Worm (Caenorhabditis elegans) whole organism, late embryonic: ENCODE data around the gene clc-26.

Experiments used
- C08G9.2 ChIP-seq: sonication (generic microtip); optimal IDR thresholded peaks from 2 replicates; lab custom pipeline; 2016; ENCODE audit warnings: mild to moderate bottlenecking, missing genetic modification characterization, moderate library complexity, missing compliant biosample characterization
- C38D4.7 ChIP-seq: fragments of 200-800 bp; sonication (Bioruptor generic); optimal IDR thresholded peaks from 2 replicates; lab custom pipeline; 2018; ENCODE audit warnings: mild to moderate bottlenecking, missing genetic modification characterization, moderate library complexity, missing compliant biosample characterization
- K02D7.2 ChIP-seq: sonication (generic microtip); optimal IDR thresholded peaks from 2 replicates; lab custom pipeline; 2017; ENCODE audit warnings: mild to moderate bottlenecking, missing genetic modification characterization, missing compliant biosample characterization
- K09A11.1 ChIP-seq: sonication (generic microtip); optimal IDR thresholded peaks from 2 replicates; lab custom pipeline; 2017; ENCODE audit warnings: antibody characterized with exemption, mild to moderate bottlenecking, missing genetic modification characterization, missing compliant biosample characterization; ENCODE audit not compliant: insufficient read depth
- ama-1 ChIP-seq: fragments of 150-350 bp; optimal IDR thresholded peaks from 2 replicates; lab custom pipeline; 2014
- ceh-19 ChIP-seq: fragments of 200-800 bp; sonication (Bioruptor generic); optimal IDR thresholded peaks from 2 replicates; lab custom pipeline; 2018; ENCODE audit warnings: mild to moderate bottlenecking, missing genetic modification characterization, missing compliant biosample characterization
- ceh-24 ChIP-seq: sonication (generic microtip); optimal IDR thresholded peaks from 2 replicates; lab custom pipeline; 2016; ENCODE audit warnings: mild to moderate bottlenecking, missing genetic modification characterization, missing compliant biosample characterization
- ceh-30 ChIP-seq: fragments of 150-350 bp; optimal IDR thresholded peaks from 2 replicates; lab custom pipeline; 2014; ENCODE audit warnings: missing biosample characterization, missing genetic modification characterization
- ceh-31 ChIP-seq: sonication (generic microtip); optimal IDR thresholded peaks from 2 replicates; lab custom pipeline; 2016; ENCODE audit warnings: missing genetic modification characterization, missing compliant biosample characterization
- ceh-34 ChIP-seq: sonication (generic microtip); optimal IDR thresholded peaks from 2 replicates; lab custom pipeline; 2016; ENCODE audit warnings: mild to moderate bottlenecking, missing genetic modification characterization, missing compliant biosample characterization
- ceh-48 ChIP-seq: sonication (generic microtip); optimal IDR thresholded peaks from 2 replicates; lab custom pipeline; 2016; ENCODE audit warnings: missing genetic modification characterization, inconsistent platforms, missing compliant biosample characterization
- dmd-4 ChIP-seq: sonication (generic microtip); optimal IDR thresholded peaks from 2 replicates; lab custom pipeline; 2016; ENCODE audit warnings: borderline replicate concordance, missing genetic modification characterization, missing compliant biosample characterization
- dve-1 ChIP-seq: sonication (generic microtip); optimal IDR thresholded peaks from 2 replicates; lab custom pipeline; 2017; ENCODE audit warnings: antibody characterized with exemption, mild to moderate bottlenecking, missing genetic modification characterization, missing compliant biosample characterization
- elt-4 ChIP-seq: sonication (generic microtip); optimal IDR thresholded peaks from 2 replicates; lab custom pipeline; 2016; ENCODE audit warnings: missing genetic modification characterization, missing compliant biosample characterization
- eyg-1 ChIP-seq: sonication (generic microtip); optimal IDR thresholded peaks from 2 replicates; lab custom pipeline; 2016; ENCODE audit warnings: missing genotype, missing genetic modification characterization, missing compliant biosample characterization
- fax-1 ChIP-seq: sonication (generic microtip); optimal IDR thresholded peaks from 2 replicates; lab custom pipeline; 2016; ENCODE audit warnings: missing genotype, missing genetic modification characterization, missing compliant biosample characterization
- fkh-10 ChIP-seq: fragments of 150-350 bp; optimal IDR thresholded peaks from 2 replicates; lab custom pipeline; 2014; ENCODE audit warnings: missing biosample characterization, missing genetic modification reagents, missing genetic modification characterization
- fkh-6 ChIP-seq: sonication (generic microtip); optimal IDR thresholded peaks from 2 replicates; lab custom pipeline; 2016; ENCODE audit warnings: missing genetic modification characterization, missing compliant biosample characterization
- gmeb-2 ChIP-seq: sonication (generic microtip); optimal IDR thresholded peaks from 2 replicates; lab custom pipeline; 2016; ENCODE audit warnings: missing genetic modification characterization, inconsistent platforms, missing compliant biosample characterization
- hlh-30 ChIP-seq: sonication (generic microtip); optimal IDR thresholded peaks from 2 replicates; lab custom pipeline; 2017; ENCODE audit warnings: antibody characterized with exemption, missing genetic modification characterization, missing compliant biosample characterization; ENCODE audit not compliant: insufficient read depth
- lin-11 ChIP-seq: fragments of 200-800 bp; sonication (Bioruptor generic); optimal IDR thresholded peaks from 2 replicates; lab custom pipeline; 2018; ENCODE audit warnings: mild to moderate bottlenecking, missing genetic modification characterization, missing compliant biosample characterization
- madf-2 ChIP-seq: sonication (generic microtip); optimal IDR thresholded peaks from 2 replicates; lab custom pipeline; 2017; ENCODE audit warnings: missing genetic modification characterization, missing compliant biosample characterization
- mec-3 ChIP-seq: sonication (generic microtip); optimal IDR thresholded peaks from 2 replicates; lab custom pipeline; 2016; ENCODE audit warnings: borderline replicate concordance, missing genetic modification characterization, missing compliant biosample characterization
- nfya-1 ChIP-seq: sonication (generic microtip); optimal IDR thresholded peaks from 2 replicates; lab custom pipeline; 2017; ENCODE audit warnings: missing genetic modification characterization, mild to moderate bottlenecking, missing compliant biosample characterization, antibody characterized with exemption, moderate library complexity
- odd-2 ChIP-seq: sonication (generic microtip); optimal IDR thresholded peaks from 2 replicates; lab custom pipeline; 2017; ENCODE audit warnings: antibody characterized with exemption, mild to moderate bottlenecking, missing genetic modification characterization, missing compliant biosample characterization
- pqm-1 ChIP-seq: sonication (generic microtip); optimal IDR thresholded peaks from 2 replicates; lab custom pipeline; 2016; ENCODE audit warnings: missing genetic modification characterization, missing compliant biosample characterization
- ref-2 ChIP-seq: sonication (generic microtip); optimal IDR thresholded peaks from 2 replicates; lab custom pipeline; 2016; ENCODE audit warnings: missing genetic modification characterization, missing compliant biosample characterization
- rnt-1 ChIP-seq: sonication (generic microtip); optimal IDR thresholded peaks from 2 replicates; lab custom pipeline; 2016; ENCODE audit warnings: missing genetic modification characterization, missing compliant biosample characterization
- sox-2 ChIP-seq: fragments of 200-800 bp; sonication (Bioruptor generic); IDR thresholded peaks from 2 replicates; pipeline ENCODE4 v1.3.6; 2022; ENCODE audit warnings: missing genetic modification reagents, missing genetic modification characterization, missing compliant biosample characterization
- tbx-2 ChIP-seq: sonication (generic microtip); optimal IDR thresholded peaks from 2 replicates; lab custom pipeline; 2016; ENCODE audit warnings: missing genetic modification characterization, missing compliant biosample characterization
- tbx-7 ChIP-seq: sonication (generic microtip); optimal IDR thresholded peaks from 2 replicates; lab custom pipeline; 2016; ENCODE audit warnings: missing genotype, missing genetic modification characterization, missing compliant biosample characterization
- ttx-3 ChIP-seq: sonication (generic microtip); optimal IDR thresholded peaks from 2 replicates; lab custom pipeline; 2016; ENCODE audit warnings: missing genetic modification reagents, missing genetic modification characterization, missing compliant biosample characterization
- unc-3 ChIP-seq, 2 experiments: fragments of 200-800 bp in 1 of 2; sonication (Bioruptor generic) in 1 of 2; sonication (generic microtip) in 1 of 2; conservative IDR thresholded peaks in 1 of 2; optimal IDR thresholded peaks in 1 of 2; 2 replicates each; pipeline versions ENCODE4 v1.3.6 to Lab custom; 2016 to 2022; ENCODE audit warnings: missing compliant biosample characterization in 2 of 2, missing genetic modification characterization in 2 of 2, missing genetic modification reagents in 1 of 2
- zip-5 ChIP-seq: sonication (generic microtip); optimal IDR thresholded peaks from 2 replicates; lab custom pipeline; 2016; ENCODE audit warnings: missing genetic modification characterization, missing compliant biosample characterization
- ztf-16 ChIP-seq: sonication (generic microtip); optimal IDR thresholded peaks from 2 replicates; lab custom pipeline; 2017; ENCODE audit warnings: missing genetic modification characterization, missing compliant biosample characterization

clc-26 gene

ce11 chrIII:1058074-1058473 lies 27.2 kb upstream of the clc-26 start:
- peak; percentile 66 for TF ChIP-seq ceh-48 (tag; lab: Kevin White, UChicago)
- TF ChIP-seq lin-11 (tag; lab: Kevin White, UChicago): no peak

- peak; percentile 18 for TF ChIP-seq ceh-48 (tag; lab: Kevin White, UChicago)
Observed at ce11 chrIII:1056989-1057687, 26.3 kb upstream of the clc-26 start.

ce11 chrIII:1054096-1054495 lies 23.2 kb upstream of the clc-26 start:
- TF ChIP-seq ref-2 (tag; lab: Kevin White, UChicago) (peak; percentile 47), nfya-1 (peak; percentile 39), unc-3 (GFP tag; conservative IDR thresholded peaks at IDR 0.05; lab: Robert Waterston, UW) (no peak), unc-3 (tag; optimal IDR thresholded peaks at IDR 0.05; lab: Kevin White, UChicago) (no peak), hlh-30 (peak; percentile 75), tbx-2 (tag; lab: Kevin White, UChicago) (peak; percentile 45)

ce11 chrIII:1053067-1053466 lies 22.2 kb upstream of the clc-26 start, which contains the start of gene fbxo-11.2:
Gene fbxo-11.2, minus strand, starts transcription at chrIII:1053242.
- no peak for TF ChIP-seq odd-2 (tag; lab: Kevin White, UChicago)
- no peak for TF ChIP-seq madf-2 (tag; lab: Kevin White, UChicago)
- TF ChIP-seq ama-1: no peak
- peak; percentile 57 for TF ChIP-seq sox-2
- TF ChIP-seq ceh-19 (GFP tag; lab: Kevin White, UChicago): peak; percentile 2
- no peak for TF ChIP-seq tbx-2 (tag; lab: Kevin White, UChicago)
- TF ChIP-seq, all 69 proteins: peak for 2

- TF ChIP-seq K09A11.1 (tag; lab: Kevin White, UChicago) (no peak), dve-1 (tag; lab: Kevin White, UChicago) (peak; percentile 97)
Observed at ce11 chrIII:1052291-1052690, 21.4 kb upstream of the clc-26 start.

ce11 chrIII:1051877-1052276 lies 21.0 kb upstream of the clc-26 start:
- TF ChIP-seq eyg-1 (no peak), ceh-34 (tag; lab: Kevin White, UChicago) (no peak), K02D7.2 (tag; lab: Kevin White, UChicago) (no peak), ceh-24 (tag; lab: Kevin White, UChicago) (no peak), mec-3 (tag; lab: Kevin White, UChicago) (peak; percentile 35), elt-4 (no peak), rnt-1 (tag; lab: Kevin White, UChicago) (no peak)

ce11 chrIII:1043790-1044189 lies 12.9 kb upstream of the clc-26 start:
- no peak for TF ChIP-seq dmd-4 (tag; lab: Kevin White, UChicago)
- TF ChIP-seq odd-2 (tag; lab: Kevin White, UChicago): no peak
- no peak for TF ChIP-seq ztf-16
- no peak for TF ChIP-seq elt-4
- no peak for TF ChIP-seq fkh-10 (GFP tag; lab: Kevin White, UChicago)
- TF ChIP-seq unc-3 (GFP tag; conservative IDR thresholded peaks at IDR 0.05; lab: Robert Waterston, UW): no peak
- TF ChIP-seq unc-3 (tag; optimal IDR thresholded peaks at IDR 0.05; lab: Kevin White, UChicago): no peak
- no peak for TF ChIP-seq C08G9.2 (tag; lab: Kevin White, UChicago)

ce11 chrIII:1040059-1040458 lies 9.2 kb upstream of the clc-26 start:
- TF ChIP-seq pqm-1 (tag; lab: Kevin White, UChicago) (no peak), hlh-30 (no peak), ceh-31 (no peak), fkh-6 (tag; lab: Kevin White, UChicago) (no peak), C38D4.7 (GFP tag; lab: Kevin White, UChicago) (no peak), zip-5 (no peak), ceh-30 (tag; lab: Kevin White, UChicago) (no peak), gmeb-2 (tag; lab: Kevin White, UChicago) (no peak), ceh-34 (tag; lab: Kevin White, UChicago) (no peak), nfya-1 (no peak), ttx-3 (tag; lab: Kevin White, UChicago) (no peak), ceh-24 (tag; lab: Kevin White, UChicago) (no peak), fax-1 (tag; lab: Kevin White, UChicago) (no peak), tbx-7 (tag; lab: Kevin White, UChicago) (no peak), ama-1 (no peak), mec-3 (tag; lab: Kevin White, UChicago) (no peak)
